Fruit fly (Drosophila melanogaster) whole organism, embryonic: Measurements from ENCODE around the gene CG7366.

Experiments used
- ATbp ChIP-seq: fragments of 200-800 bp; sonication (Bioruptor generic); optimal IDR thresholded peaks from 2 replicates; lab custom pipeline; 2017; ENCODE audit warnings: missing biosample characterization, mild to moderate bottlenecking, missing genetic modification characterization, missing genetic modification reagents
- B-H1 ChIP-seq: fragments of 200-800 bp; sonication (Bioruptor generic); IDR thresholded peaks from 3 replicates; pipeline ENCODE4 v1.3.6; 2022; ENCODE audit warnings: missing biosample characterization, missing genetic modification characterization
- Bgb ChIP-seq: fragments of 200-800 bp; sonication (Bioruptor generic); IDR thresholded peaks from 2 replicates; pipeline ENCODE4 v1.3.6; 2022; ENCODE audit warnings: missing biosample characterization, missing genetic modification characterization; ENCODE audit not compliant: partially characterized antibody
- CG10274 ChIP-seq: fragments of 200-800 bp; sonication (Bioruptor generic); optimal IDR thresholded peaks from 3 replicates; lab custom pipeline; 2017; ENCODE audit warnings: missing biosample characterization, mild to moderate bottlenecking, missing genetic modification characterization
- CG10431 ChIP-seq: fragments of 200-800 bp; sonication (Bioruptor generic); optimal IDR thresholded peaks from 3 replicates; lab custom pipeline; 2018; ENCODE audit warnings: missing biosample characterization, mild to moderate bottlenecking, missing genetic modification characterization
- CG11456 ChIP-seq: fragments of 200-800 bp; sonication (Bioruptor generic); IDR thresholded peaks from 3 replicates; pipeline ENCODE4 v1.3.6; 2022; ENCODE audit warnings: missing biosample characterization, missing genetic modification characterization
- CG1233 ChIP-seq: fragments of 200-800 bp; sonication (Bioruptor generic); optimal IDR thresholded peaks from 4 replicates; lab custom pipeline; 2018; ENCODE audit warnings: missing biosample characterization, mild to moderate bottlenecking, missing genetic modification characterization
- CG12744 ChIP-seq: fragments of 200-800 bp; sonication (Bioruptor generic); optimal IDR thresholded peaks from 2 replicates; lab custom pipeline; 2016; ENCODE audit warnings: missing biosample characterization, missing genetic modification characterization
- CG15601 ChIP-seq: fragments of 200-800 bp; sonication (Bioruptor generic); optimal IDR thresholded peaks from 3 replicates; lab custom pipeline; 2019; ENCODE audit warnings: missing biosample characterization, mild to moderate bottlenecking, missing genetic modification characterization, moderate library complexity
- CG1602 ChIP-seq: fragments of 200-800 bp; sonication (Bioruptor generic); optimal IDR thresholded peaks from 3 replicates; lab custom pipeline; 2016; ENCODE audit warnings: missing biosample characterization, missing genetic modification characterization
- CG16813 ChIP-seq: fragments of 200-800 bp; sonication (Bioruptor generic); IDR thresholded peaks from 3 replicates; pipeline ENCODE4 v1.3.6; 2022; ENCODE audit warnings: missing biosample characterization, missing genetic modification characterization; ENCODE audit not compliant: partially characterized antibody
- CG17568 ChIP-seq: fragments of 200-800 bp; sonication (Bioruptor generic); optimal IDR thresholded peaks from 2 replicates; lab custom pipeline; 2018; ENCODE audit warnings: missing biosample characterization, mild to moderate bottlenecking, missing genetic modification characterization, moderate library complexity
- CG18011 ChIP-seq: fragments of 200-800 bp; sonication (Bioruptor generic); optimal IDR thresholded peaks from 2 replicates; lab custom pipeline; 2017; ENCODE audit warnings: missing biosample characterization, missing genetic modification characterization, mild to moderate bottlenecking, moderate library complexity, missing genotype
- CG18476 ChIP-seq: fragments of 200-800 bp; sonication (Bioruptor generic); optimal IDR thresholded peaks from 2 replicates; lab custom pipeline; 2016; ENCODE audit warnings: missing biosample characterization, mild to moderate bottlenecking, missing genetic modification characterization
- CG5180 ChIP-seq: fragments of 200-800 bp; sonication (Bioruptor generic); optimal IDR thresholded peaks from 3 replicates; lab custom pipeline; 2017; ENCODE audit warnings: missing biosample characterization, missing genetic modification characterization, mild to moderate bottlenecking, moderate library complexity, missing genetic modification reagents
- CG6175 ChIP-seq: fragments of 200-800 bp; sonication (Bioruptor generic); IDR thresholded peaks from 3 replicates; pipeline ENCODE4 v1.3.6; 2022; ENCODE audit warnings: missing biosample characterization, missing genetic modification characterization
- CG6683 ChIP-seq: fragments of 200-800 bp; sonication (Bioruptor generic); optimal IDR thresholded peaks from 2 replicates; lab custom pipeline; 2017; ENCODE audit warnings: missing biosample characterization, mild to moderate bottlenecking, missing genetic modification characterization, missing genetic modification reagents
- CG7963 ChIP-seq: fragments of 200-800 bp; sonication (Bioruptor generic); IDR thresholded peaks from 3 replicates; pipeline ENCODE4 v1.3.6; 2022; ENCODE audit warnings: missing biosample characterization, missing genetic modification characterization; ENCODE audit not compliant: partially characterized antibody
- CG9609 ChIP-seq: fragments of 200-800 bp; sonication (Bioruptor generic); optimal IDR thresholded peaks from 3 replicates; lab custom pipeline; 2016; ENCODE audit warnings: missing biosample characterization, missing genetic modification characterization
- CkIIα-i1 ChIP-seq: fragments of 200-800 bp; sonication (Bioruptor generic); IDR thresholded peaks from 2 replicates; pipeline ENCODE4 v1.3.6; 2022; ENCODE audit warnings: missing biosample characterization, missing genetic modification characterization
- E2f2 ChIP-seq: fragments of 200-800 bp; sonication (Bioruptor generic); IDR thresholded peaks from 2 replicates; pipeline ENCODE4 v1.3.6; 2022; ENCODE audit warnings: missing biosample characterization, missing genetic modification characterization
- Ets97D ChIP-seq: fragments of 200-800 bp; sonication (Bioruptor generic); optimal IDR thresholded peaks from 3 replicates; lab custom pipeline; 2016; ENCODE audit warnings: missing biosample characterization, missing genetic modification characterization
- Fer2 ChIP-seq: fragments of 200-800 bp; sonication (Bioruptor generic); optimal IDR thresholded peaks from 2 replicates; lab custom pipeline; 2018; ENCODE audit warnings: missing biosample characterization, mild to moderate bottlenecking, missing genetic modification characterization, moderate library complexity
- Mad ChIP-seq: fragments of 200-800 bp; sonication (Bioruptor generic); optimal IDR thresholded peaks from 2 replicates; lab custom pipeline; 2016; ENCODE audit warnings: missing biosample characterization, missing genetic modification characterization
- Max ChIP-seq: fragments of 200-800 bp; sonication (Bioruptor generic); optimal IDR thresholded peaks from 2 replicates; lab custom pipeline; 2016; ENCODE audit warnings: missing biosample characterization, mild to moderate bottlenecking, missing genetic modification characterization
- Med ChIP-seq: fragments of 200-800 bp; sonication (Bioruptor generic); peaks from one replicate; lab custom pipeline; 2016; ENCODE audit warnings: missing biosample characterization, missing genetic modification characterization, mild to moderate bottlenecking, inconsistent platforms, moderate library complexity
- Mes4 ChIP-seq: fragments of 200-800 bp; sonication (Bioruptor generic); optimal IDR thresholded peaks from 2 replicates; lab custom pipeline; 2016; ENCODE audit warnings: missing biosample characterization, missing genetic modification characterization
- PHDP ChIP-seq: fragments of 200-800 bp; sonication (Bioruptor generic); optimal IDR thresholded peaks from 3 replicates; lab custom pipeline; 2018; ENCODE audit warnings: missing biosample characterization, mild to moderate bottlenecking, missing genetic modification characterization, moderate library complexity
- Poxn ChIP-seq: fragments of 200-800 bp; sonication (Bioruptor generic); IDR thresholded peaks from 2 replicates; pipeline ENCODE4 v1.3.6; 2022; ENCODE audit warnings: missing biosample characterization, missing genetic modification characterization
- Rfx ChIP-seq: fragments of 200-800 bp; sonication (Bioruptor generic); IDR thresholded peaks from 2 replicates; pipeline ENCODE4 v1.3.6; 2022; ENCODE audit warnings: missing biosample characterization, missing genetic modification characterization
- Sin3A ChIP-seq: fragments of >200 bp; optimal IDR thresholded peaks from 2 replicates; lab custom pipeline; 2018
- amos ChIP-seq: fragments of 200-800 bp; sonication (Bioruptor generic); IDR thresholded peaks from 2 replicates; pipeline ENCODE4 v1.3.6; 2022; ENCODE audit warnings: missing biosample characterization, missing genetic modification characterization; ENCODE audit not compliant: partially characterized antibody
- ase ChIP-seq: fragments of 200-800 bp; sonication (Bioruptor generic); IDR thresholded peaks from 3 replicates; pipeline ENCODE4 v1.3.6; 2022; ENCODE audit warnings: missing biosample characterization, missing genetic modification characterization
- chinmo ChIP-seq: fragments of 200-800 bp; sonication (Bioruptor generic); IDR thresholded peaks from 4 replicates; pipeline ENCODE4 v1.3.6; 2022; ENCODE audit warnings: missing biosample characterization, missing genetic modification characterization; ENCODE audit not compliant: partially characterized antibody
- da ChIP-seq: fragments of 200-800 bp; sonication (Bioruptor generic); optimal IDR thresholded peaks from 2 replicates; lab custom pipeline; 2016; ENCODE audit warnings: missing biosample characterization, missing genetic modification characterization
- disco-r ChIP-seq: fragments of 200-800 bp; sonication (Bioruptor generic); optimal IDR thresholded peaks from 2 replicates; lab custom pipeline; 2016; ENCODE audit warnings: missing biosample characterization, missing genetic modification characterization
- dmrt99B ChIP-seq: fragments of 200-800 bp; sonication (Bioruptor generic); optimal IDR thresholded peaks from 2 replicates; lab custom pipeline; 2018; ENCODE audit warnings: missing biosample characterization, mild to moderate bottlenecking, missing genetic modification characterization, moderate library complexity
- exex ChIP-seq: fragments of 200-800 bp; sonication (Bioruptor generic); optimal IDR thresholded peaks from 4 replicates; lab custom pipeline; 2018; ENCODE audit warnings: missing biosample characterization, mild to moderate bottlenecking, missing genetic modification characterization, moderate library complexity
- ftz-f1 ChIP-seq: fragments of 200-800 bp; sonication (Bioruptor generic); optimal IDR thresholded peaks from 2 replicates; lab custom pipeline; 2016; ENCODE audit warnings: missing biosample characterization, missing genetic modification characterization
- gsb ChIP-seq: fragments of 200-800 bp; sonication (Bioruptor generic); IDR thresholded peaks from 2 replicates; pipeline ENCODE4 v1.3.6; 2022; ENCODE audit warnings: missing biosample characterization, missing genetic modification characterization
- mld ChIP-seq: fragments of 200-800 bp; sonication (Bioruptor generic); IDR thresholded peaks from 3 replicates; pipeline ENCODE4 v1.3.6; 2022; ENCODE audit warnings: missing biosample characterization, missing genetic modification characterization; ENCODE audit not compliant: partially characterized antibody
- pnt ChIP-seq: fragments of 200-800 bp; sonication (Bioruptor generic); optimal IDR thresholded peaks from 3 replicates; lab custom pipeline; 2016; ENCODE audit warnings: missing biosample characterization, missing genetic modification characterization
- sc ChIP-seq, 3 experiments: fragments of >200 bp in 2 of 3; fragments of 200-800 bp in 1 of 3; sonication (Bioruptor generic) in 1 of 3; optimal IDR thresholded peaks; 2 replicates in 2 of 3; 3 replicates in 1 of 3; lab custom pipeline; 2017; ENCODE audit warnings: mild to moderate bottlenecking in 1 of 3, missing biosample characterization in 1 of 3, missing genetic modification characterization in 1 of 3, missing genetic modification reagents in 1 of 3
- slp2 ChIP-seq: fragments of 200-800 bp; sonication (Bioruptor generic); optimal IDR thresholded peaks from 2 replicates; lab custom pipeline; 2016; ENCODE audit warnings: missing biosample characterization, missing genetic modification characterization
- tx ChIP-seq: fragments of 200-800 bp; sonication (Bioruptor generic); optimal IDR thresholded peaks from 2 replicates; lab custom pipeline; 2016; ENCODE audit warnings: missing biosample characterization, missing genetic modification characterization
- unpg ChIP-seq: fragments of 200-800 bp; sonication (Bioruptor generic); optimal IDR thresholded peaks from 3 replicates; lab custom pipeline; 2018; ENCODE audit warnings: missing biosample characterization, mild to moderate bottlenecking, missing genetic modification characterization, moderate library complexity
- zen ChIP-seq: fragments of 200-800 bp; sonication (Bioruptor generic); optimal IDR thresholded peaks from 3 replicates; lab custom pipeline; 2018; ENCODE audit warnings: missing biosample characterization, mild to moderate bottlenecking, missing genetic modification characterization, moderate library complexity

Gene CG7366

DNA sequence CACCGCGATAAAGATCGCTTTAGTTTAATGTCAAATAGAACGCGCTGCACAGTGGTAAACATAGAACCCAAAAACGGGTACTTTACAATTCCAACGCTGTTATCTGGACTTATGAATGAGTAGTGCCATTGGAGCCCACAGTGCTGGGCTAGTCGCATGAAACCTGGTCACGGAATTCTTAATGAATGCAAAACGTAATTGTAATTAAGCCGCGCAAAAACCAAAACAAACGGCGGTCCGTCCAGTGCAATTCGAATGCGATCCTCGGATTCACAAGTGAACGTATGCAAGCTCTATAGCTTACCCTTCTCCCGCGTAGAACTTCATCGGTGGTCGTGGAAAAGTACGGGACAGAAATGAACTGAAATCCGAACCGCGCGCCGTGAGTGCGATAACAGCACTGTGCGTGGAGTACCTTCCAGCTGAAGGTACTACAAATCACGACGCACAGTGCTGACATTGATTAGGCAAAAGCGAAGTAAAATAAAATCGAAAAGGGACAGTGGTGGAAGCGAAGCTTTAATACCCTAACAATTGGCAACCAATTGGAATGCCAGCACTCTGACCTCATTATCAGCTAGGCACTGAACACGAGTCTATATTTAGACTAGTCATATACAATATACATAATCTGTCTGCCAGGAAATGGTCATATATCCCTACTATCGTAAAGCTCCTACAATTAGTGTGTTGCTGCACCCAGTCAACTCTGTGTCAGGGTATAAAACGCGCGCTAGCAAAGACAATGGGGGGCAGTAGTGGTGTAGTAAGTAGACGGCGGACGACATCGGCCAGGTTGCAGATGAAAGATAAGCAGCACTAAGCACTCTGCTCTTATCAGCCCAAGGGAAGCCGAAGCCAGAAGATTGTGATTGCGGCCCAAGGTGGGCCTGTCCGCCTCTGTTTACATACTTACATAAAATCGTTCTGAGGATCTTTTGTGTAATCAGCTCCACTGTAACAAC lies 16.7 kb downstream of the CG7366 start (continued):
- TF ChIP-seq CG18011 (GFP tag; lab: Kevin White, UChicago), result peak; percentile 26
- no peak for TF ChIP-seq sc (optimal IDR thresholded peaks at IDR 0.05; lab: Kevin White, UChicago)
- peak; percentile 6 for TF ChIP-seq sc (GFP tag; optimal IDR thresholded peaks at IDR 0.05; lab: Kevin White, UChicago)
- peak; percentile 3 for TF ChIP-seq pnt (GFP tag; lab: Kevin White, UChicago)
- peak; percentile 11 for TF ChIP-seq CG6683 (GFP tag; lab: Kevin White, UChicago)
- no peak for TF ChIP-seq CG1233
- peak; percentile 38 for TF ChIP-seq unpg
- no peak for TF ChIP-seq CkIIα-i1 (GFP tag; lab: Robert Waterston, UW)
- 0 out of 3 replicates have a peak, but pooled peaks have one; percentile 60 for TF ChIP-seq CG11456
- peak; percentile 12 for TF ChIP-seq CG5180 (GFP tag; lab: Kevin White, UChicago)
- TF ChIP-seq disco-r (GFP tag; lab: Kevin White, UChicago), result peak; percentile 21
- TF ChIP-seq CG7963 (GFP tag; lab: Robert Waterston, UW), result no peak
- peak; percentile 84 for TF ChIP-seq Med
- TF ChIP-seq tx (GFP tag; lab: Kevin White, UChicago), result peak; percentile 13
- no peak for TF ChIP-seq CG15601 (tag; lab: Kevin White, UChicago)
- TF ChIP-seq dmrt99B, result no peak
- TF ChIP-seq ATbp (GFP tag; lab: Kevin White, UChicago), result peak; percentile 26
- no peak for TF ChIP-seq CG16813
- TF ChIP-seq CG6175 (GFP tag; lab: Robert Waterston, UW), result 0 out of 3 replicates have a peak, but pooled peaks have one; percentile 44
- no peak; the same call in 2 of the 3 replicates for TF ChIP-seq B-H1 (GFP tag; lab: Robert Waterston, UW)
- TF ChIP-seq gsb (GFP tag; lab: Robert Waterston, UW), result peak; percentile 47; the same call in 1 of the 2 replicates
- TF ChIP-seq ase, result 0 out of 3 replicates have a peak, but pooled peaks have one; percentile 37
- TF ChIP-seq slp2, result peak; percentile 9
- TF ChIP-seq da (GFP tag; lab: Kevin White, UChicago), result no peak
- no peak for TF ChIP-seq Poxn (GFP tag; lab: Robert Waterston, UW)
- peak; percentile 11 for TF ChIP-seq PHDP (tag; lab: Kevin White, UChicago)
- TF ChIP-seq CG9609 (GFP tag; lab: Kevin White, UChicago), result peak; percentile 57
- no peak; the same call in 1 of the 2 replicates for TF ChIP-seq Bgb
- no peak for TF ChIP-seq Sin3A
- TF ChIP-seq CG10431 (GFP tag; lab: Kevin White, UChicago), result no peak
- peak; percentile 41 for TF ChIP-seq Mad (GFP tag; lab: Kevin White, UChicago)
- TF ChIP-seq exex (tag; lab: Kevin White, UChicago), result peak; percentile 80
- no peak for TF ChIP-seq CG17568
- TF ChIP-seq CG18476 (GFP tag; lab: Kevin White, UChicago), result peak; percentile 31
- TF ChIP-seq Mes4 (GFP tag; lab: Kevin White, UChicago), result peak; percentile 63
- 0 out of 4 replicates have a peak, but pooled peaks have one; percentile 41 for TF ChIP-seq chinmo (GFP tag; lab: Robert Waterston, UW)
- TF ChIP-seq E2f2 (GFP tag; lab: Robert Waterston, UW), result no peak; the same call in 1 of the 2 replicates
- TF ChIP-seq CG1602 (GFP tag; lab: Kevin White, UChicago), result peak; percentile 42
- no peak for TF ChIP-seq CG12744
- peak; percentile 18 for TF ChIP-seq Fer2 (tag; lab: Kevin White, UChicago)
- 0 out of 2 replicates have a peak, but pooled peaks have one; percentile 37 for TF ChIP-seq Rfx (GFP tag; lab: Robert Waterston, UW)
- no peak for TF ChIP-seq mld
- TF ChIP-seq CG10274 (GFP tag; lab: Kevin White, UChicago), result peak; percentile 8
- peak; percentile 64 for TF ChIP-seq ftz-f1 (GFP tag; lab: Kevin White, UChicago)
- no peak for TF ChIP-seq zen (tag; lab: Kevin White, UChicago)
- no peak for TF ChIP-seq amos (GFP tag; lab: Robert Waterston, UW)
- peak; percentile 5 for TF ChIP-seq Ets97D (GFP tag; lab: Kevin White, UChicago)
- peak; percentile 24 for TF ChIP-seq Max (GFP tag; lab: Kevin White, UChicago)
